Worm (Caenorhabditis elegans) whole organism, dauer: ENCODE data around the gene T05H10.8.

Experiments used
- unc-62 ChIP-seq: sonication (generic microtip); optimal IDR thresholded peaks from 2 replicates; lab custom pipeline; 2017; ENCODE audit warnings: missing biosample characterization, missing genetic modification reagents, missing genetic modification characterization

Gene T05H10.8

DNA sequence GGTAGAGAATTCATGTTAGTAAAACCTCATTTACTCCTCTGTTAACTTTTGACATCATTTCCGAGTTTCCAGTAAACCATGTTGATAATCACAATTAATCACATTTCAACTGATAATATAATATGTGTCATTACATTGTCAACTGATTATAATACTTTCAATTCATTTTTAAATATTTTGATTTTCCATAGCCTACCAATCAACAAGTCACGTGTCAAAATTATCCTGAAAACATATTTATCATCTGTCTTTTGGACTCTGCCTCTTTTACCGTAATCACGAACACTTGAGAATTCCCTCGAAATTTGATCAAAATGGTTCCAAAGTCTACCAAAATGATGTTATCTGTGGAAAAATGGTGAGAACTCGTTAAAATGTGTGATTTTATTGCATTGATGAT is 15.2 kb downstream of the T05H10.8 start:
- no peak for TF ChIP-seq unc-62 (GFP tag; lab: Kevin White, UChicago)

DNA sequence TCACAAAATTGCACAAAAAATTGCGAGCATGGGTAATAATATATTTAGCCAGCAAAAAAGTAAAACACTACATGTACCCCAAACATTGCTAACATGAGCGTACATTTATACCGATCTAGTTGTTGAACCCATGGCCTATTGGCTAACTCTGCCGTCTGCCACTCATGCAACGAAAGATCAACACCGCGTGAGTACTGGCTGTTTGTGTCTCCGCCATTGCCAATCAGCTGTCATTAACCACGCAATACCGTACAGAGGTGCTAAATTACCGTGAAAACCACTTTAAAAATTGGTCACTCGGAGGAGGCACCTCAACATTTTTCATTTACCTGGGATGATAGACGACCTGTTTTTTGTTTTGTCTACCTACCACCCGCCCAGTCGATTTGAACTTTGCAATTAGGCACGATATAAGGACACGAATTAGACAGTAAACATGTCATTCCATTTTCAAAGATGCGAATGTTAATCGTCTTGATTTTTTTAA is 16.5 kb downstream of the T05H10.8 start, which contains the start of gene K02C4.2:
K02C4.2 (plus strand) TSS at position 437 of the 487 bp plus-strand sequence.
- TF ChIP-seq unc-62 (GFP tag; lab: Kevin White, UChicago): no peak

DNA sequence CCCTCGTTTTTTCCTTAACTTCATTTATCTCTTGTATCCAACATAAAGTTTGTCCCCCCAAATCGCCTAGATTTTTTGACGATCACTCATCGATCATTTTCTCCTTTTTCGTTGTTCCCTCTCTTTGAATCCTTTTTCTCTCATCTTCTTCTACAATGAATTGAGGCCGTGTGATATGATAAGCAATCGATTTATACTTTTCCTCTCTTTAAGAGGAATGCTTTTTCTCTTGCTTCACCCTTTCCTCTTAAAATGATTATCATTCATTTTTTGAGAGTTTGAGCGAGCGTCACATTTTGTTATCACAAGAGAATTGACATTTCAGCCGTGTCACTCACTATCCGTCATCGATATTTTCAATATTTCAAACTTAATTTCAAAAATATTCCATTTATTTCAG is 19.2 kb downstream of the T05H10.8 start, which contains the start of gene K02C4.5:
K02C4.5 (plus strand) TSS at position 395 of the 400 bp plus-strand sequence.
- TF ChIP-seq unc-62 (GFP tag; lab: Kevin White, UChicago): no peak

DNA sequence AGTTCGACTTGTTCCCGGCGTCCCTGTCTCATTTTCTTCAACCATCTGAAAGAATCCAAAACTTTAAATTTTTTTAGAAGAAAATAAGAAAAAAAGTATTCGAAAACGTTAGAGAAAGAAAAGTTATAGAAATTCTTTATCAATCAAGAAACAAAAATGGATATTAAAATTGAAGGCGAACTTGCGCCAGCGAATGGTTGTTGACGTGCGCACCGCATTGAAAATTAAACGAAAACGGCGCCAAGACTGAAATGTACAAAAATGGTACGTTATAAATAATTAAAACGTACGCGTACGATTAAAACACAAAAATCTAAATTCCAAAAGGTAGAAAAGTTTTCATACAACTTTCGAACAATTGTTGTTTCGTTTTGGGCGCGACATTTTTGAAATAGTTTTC is 27.9 kb downstream of the T05H10.8 start, which contains the start of gene K02C4.3:
K02C4.3 (minus strand) TSS at position 51 of the 400 bp plus-strand sequence.
- TF ChIP-seq unc-62 (GFP tag; lab: Kevin White, UChicago): no peak

DNA sequence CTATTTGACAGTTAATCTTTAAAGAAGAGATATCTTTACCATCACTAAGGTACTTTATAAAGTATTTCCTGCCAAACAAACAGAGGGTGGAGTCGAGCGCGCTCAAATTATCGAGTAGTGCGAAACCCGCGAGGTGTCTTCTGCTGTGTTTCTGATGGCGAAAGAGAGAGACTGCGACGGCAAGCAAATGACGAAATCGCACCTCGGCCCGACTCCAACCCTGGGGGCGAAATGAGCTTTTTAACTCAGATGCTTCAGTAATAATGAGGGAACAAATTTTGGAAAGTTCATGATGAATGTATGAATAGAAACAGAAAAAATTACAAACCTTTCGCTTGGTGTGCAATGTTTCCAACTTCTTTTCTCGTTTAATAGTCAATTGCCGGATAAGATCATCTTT is 32.7 kb downstream of the T05H10.8 start:
- TF ChIP-seq unc-62 (GFP tag; lab: Kevin White, UChicago): no peak

DNA sequence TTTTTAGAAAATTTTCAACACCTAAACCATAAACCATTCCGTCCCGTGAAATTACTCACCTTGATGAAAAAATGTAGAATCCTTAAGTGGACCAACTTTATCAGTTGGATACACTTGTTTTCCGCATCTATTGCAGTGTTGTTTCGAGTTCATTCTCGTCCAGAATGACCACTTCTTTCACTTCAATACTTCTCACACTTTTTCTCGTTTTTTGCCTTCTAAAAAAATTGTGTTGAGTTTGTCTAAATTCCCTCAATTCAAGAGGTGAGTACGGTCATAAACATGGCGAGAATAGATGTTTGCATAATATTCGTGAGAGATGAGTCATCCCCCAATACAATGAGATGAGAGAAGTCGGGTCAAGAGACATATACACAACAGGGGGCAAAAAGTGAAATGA is 33.7 kb downstream of the T05H10.8 start, which contains the start of gene ltd-1:
ltd-1 (minus strand) TSS at position 218 of the 400 bp plus-strand sequence.
- no peak for TF ChIP-seq unc-62 (GFP tag; lab: Kevin White, UChicago)

DNA sequence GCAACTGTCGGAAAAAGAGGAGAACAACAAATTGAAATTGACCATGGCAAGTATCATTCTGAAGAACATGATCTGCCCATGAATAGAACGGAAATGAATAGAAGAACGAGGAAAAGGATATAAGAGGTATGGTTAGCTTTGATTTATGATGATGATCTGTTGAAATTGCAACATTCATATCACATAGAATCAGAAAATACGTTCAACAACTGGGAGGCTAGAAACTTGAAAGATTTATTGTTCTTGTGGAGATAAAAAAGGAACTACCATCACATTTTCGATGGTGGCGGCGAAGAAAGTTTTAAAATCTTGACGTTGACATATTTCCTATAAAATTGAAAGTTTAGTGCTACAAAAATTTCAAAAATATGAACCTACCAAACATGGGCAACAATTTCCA is 34.4 kb downstream of the T05H10.8 start:
- no peak for TF ChIP-seq unc-62 (GFP tag; lab: Kevin White, UChicago)

DNA sequence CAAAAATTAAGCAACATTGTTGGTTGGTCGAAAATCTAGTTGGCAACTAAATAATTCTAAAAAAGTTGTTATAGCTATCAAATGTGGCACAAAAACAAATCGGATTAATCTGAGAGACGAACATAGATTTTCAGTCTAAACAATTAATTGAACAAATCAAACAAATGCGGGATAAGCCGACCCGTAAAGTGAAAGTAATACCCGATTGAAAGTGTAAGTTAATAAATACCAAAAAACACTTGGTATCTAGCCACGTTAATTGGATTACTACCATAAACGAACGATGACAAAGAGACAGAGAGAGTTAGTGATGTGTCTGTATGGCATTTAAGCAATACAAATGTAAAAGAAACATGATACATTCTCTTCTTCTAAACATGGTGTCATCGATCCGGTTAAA is 35.0 kb downstream of the T05H10.8 start:
- TF ChIP-seq unc-62 (GFP tag; lab: Kevin White, UChicago): no peak

DNA sequence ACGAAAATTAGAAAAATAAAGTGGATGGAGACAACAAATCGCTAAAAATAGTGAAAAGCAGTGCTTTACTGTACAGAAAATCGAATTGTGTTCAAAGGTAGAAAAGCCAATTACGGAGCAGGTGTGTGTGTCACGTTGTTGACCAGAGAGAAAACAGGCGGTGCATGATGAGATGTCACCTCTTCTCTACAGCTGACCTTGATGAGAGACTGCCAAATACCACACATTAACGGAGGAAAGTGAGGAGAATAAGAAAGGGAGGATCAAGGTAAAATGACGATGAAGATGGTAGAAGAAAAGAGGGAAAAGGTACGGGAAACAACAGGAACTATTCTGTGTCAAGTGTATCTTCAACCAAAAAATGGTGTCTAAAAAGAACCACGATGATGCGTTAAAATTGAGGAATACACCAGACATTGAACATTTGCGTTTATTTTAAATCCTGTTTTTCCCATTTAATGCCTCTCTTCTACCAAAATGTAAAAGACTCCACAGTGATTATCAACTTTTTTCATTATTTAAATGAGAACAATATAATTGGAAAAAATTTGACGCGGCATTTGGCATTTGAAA is 40.4 kb downstream of the T05H10.8 start:
- TF ChIP-seq unc-62 (GFP tag; lab: Kevin White, UChicago): no peak

DNA sequence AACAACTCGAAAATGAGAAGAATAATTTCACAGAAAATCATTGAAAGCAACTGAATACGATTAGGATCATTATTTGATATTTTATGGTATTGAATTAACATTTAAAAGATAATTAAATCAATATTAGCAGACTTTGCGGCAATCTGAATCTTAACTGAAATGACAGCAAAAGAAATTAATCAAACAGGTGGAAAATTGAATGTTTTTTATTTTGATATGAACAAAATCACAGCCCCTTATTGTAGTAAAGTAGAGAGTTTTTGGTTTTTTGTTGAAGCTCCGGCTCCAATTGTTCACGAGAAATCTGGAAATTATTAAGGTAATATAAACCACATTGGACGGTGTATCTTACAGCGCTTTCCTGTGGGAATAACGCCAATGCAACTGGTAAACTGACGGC is 43.2 kb downstream of the T05H10.8 start, which contains the start of gene sre-2:
sre-2 (minus strand) TSS at position 101 of the 400 bp plus-strand sequence.
- no peak for TF ChIP-seq unc-62 (GFP tag; lab: Kevin White, UChicago)

DNA sequence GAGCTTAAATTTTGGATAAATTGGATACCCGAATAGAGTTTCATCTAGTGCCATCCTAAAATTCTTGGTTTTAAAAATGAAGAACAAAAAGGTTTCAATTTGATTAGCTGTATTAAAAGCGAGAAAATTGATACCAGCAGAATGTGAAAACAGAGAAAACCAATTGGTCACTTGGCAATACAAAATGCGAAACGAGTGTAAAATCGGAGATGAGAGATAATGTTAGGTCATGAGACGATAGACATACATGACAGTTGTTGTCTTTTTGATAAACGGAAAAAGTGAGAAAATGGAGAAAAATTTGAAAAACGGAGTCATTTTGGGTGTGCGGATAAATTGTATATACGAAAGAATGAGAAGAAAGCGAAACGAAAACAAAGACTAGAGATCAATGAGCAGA is 46.1 kb downstream of the T05H10.8 start, which contains the start of gene sfxn-5:
sfxn-5 (minus strand) TSS at position 55 of the 400 bp plus-strand sequence.
- no peak for TF ChIP-seq unc-62 (GFP tag; lab: Kevin White, UChicago)

DNA sequence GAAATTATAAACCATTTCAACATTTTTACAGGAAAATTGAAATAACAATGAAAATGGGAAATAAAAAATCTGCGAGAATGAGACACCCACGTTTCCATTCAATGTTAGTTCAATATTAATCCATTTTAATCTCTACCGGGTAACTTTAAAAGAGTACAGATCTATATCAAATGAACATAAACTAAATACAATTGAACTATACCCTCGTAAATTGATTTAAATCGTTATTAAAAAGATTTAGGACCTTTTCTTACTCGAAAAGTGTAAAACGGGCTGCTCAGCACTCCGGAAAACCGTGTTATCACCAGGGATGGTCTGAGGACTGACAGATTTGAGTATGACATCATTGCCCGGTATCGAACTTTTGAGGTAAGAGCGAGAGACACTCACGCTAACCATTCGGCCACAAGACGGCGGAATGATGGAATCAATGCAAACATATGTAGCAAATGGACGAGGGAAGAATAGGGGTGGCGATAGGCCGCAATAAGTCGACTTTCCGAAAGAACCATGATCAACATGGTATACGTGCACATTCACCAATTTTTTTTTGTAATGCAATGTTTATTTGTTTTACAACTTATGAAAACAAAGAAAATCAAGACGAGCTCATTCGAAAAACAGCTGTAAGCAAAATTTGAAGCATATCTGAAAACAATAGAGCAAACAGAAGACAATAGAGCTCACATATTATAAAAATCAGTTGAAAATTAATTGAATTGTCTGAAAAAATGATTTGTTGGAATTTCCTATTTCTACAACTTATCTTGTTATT is 48.2 kb downstream of the T05H10.8 start, which contains the start of the genes chst-1 and C41C4.9:
chst-1 (minus strand) TSS at position 51 of the 775 bp plus-strand sequence.
C41C4.9 (plus strand) TSS at position 725 of the 775 bp plus-strand sequence.
- TF ChIP-seq unc-62 (GFP tag; lab: Kevin White, UChicago): no peak
